Fruit fly (Drosophila melanogaster) whole organism, wandering third instar larva: ENCODE measurements around the gene CG13280.

Experiments
- Abd-B ChIP-seq: fragments of >200 bp; optimal IDR thresholded peaks from 2 replicates; lab custom pipeline; 2017; ENCODE audit warnings: missing biosample characterization, missing genetic modification characterization
- CG32264 ChIP-seq: fragments of 200-800 bp; sonication (Bioruptor generic); optimal IDR thresholded peaks from 2 replicates; lab custom pipeline; 2016; ENCODE audit warnings: missing biosample characterization, missing genetic modification characterization
- CG9705 ChIP-seq: fragments of 200-800 bp; sonication (Bioruptor generic); optimal IDR thresholded peaks from 2 replicates; lab custom pipeline; 2018; ENCODE audit warnings: missing biosample characterization, mild to moderate bottlenecking, missing genetic modification characterization
- Dfd ChIP-seq: fragments of >200 bp; optimal IDR thresholded peaks from 2 replicates; lab custom pipeline; 2017; ENCODE audit warnings: missing biosample characterization, missing genetic modification characterization
- Dif ChIP-seq: fragments of 200-275, 200-300 bp; sonication (Bioruptor generic); optimal IDR thresholded peaks from 2 replicates; lab custom pipeline; 2018; ENCODE audit warnings: missing biosample characterization, missing genetic modification characterization; ENCODE audit not compliant: partially characterized antibody
- HLH106 ChIP-seq: fragments of 200-800 bp; optimal IDR thresholded peaks from 3 replicates; lab custom pipeline; 2019; ENCODE audit warnings: missing biosample characterization, mild to moderate bottlenecking, missing genetic modification characterization, moderate library complexity
- Hnf4 ChIP-seq: fragments of 200-800 bp; sonication (Bioruptor generic); optimal IDR thresholded peaks from 2 replicates; lab custom pipeline; 2016; ENCODE audit warnings: missing biosample characterization, mild to moderate bottlenecking, missing genetic modification characterization
- Hr78 ChIP-seq: fragments of >200 bp; optimal IDR thresholded peaks from 2 replicates; lab custom pipeline; 2017; ENCODE audit warnings: missing biosample characterization, missing genetic modification characterization
- Hr83 ChIP-seq: fragments of 200-300 bp; sonication (Bioruptor generic); optimal IDR thresholded peaks from 2 replicates; lab custom pipeline; 2016; ENCODE audit warnings: missing biosample characterization, mild to moderate bottlenecking, missing genetic modification characterization, moderate library complexity; ENCODE audit not compliant: poor library complexity, severe bottlenecking
- Jra ChIP-seq: sonication (Bioruptor generic); optimal IDR thresholded peaks from 2 replicates; lab custom pipeline; 2016; ENCODE audit warnings: missing biosample characterization, missing genetic modification characterization
- Mio ChIP-seq: sonication (Bioruptor generic); optimal IDR thresholded peaks from 2 replicates; lab custom pipeline; 2016; ENCODE audit warnings: missing biosample characterization, missing genetic modification characterization
- Myc ChIP-seq: fragments of >200 bp; optimal IDR thresholded peaks from 2 replicates; lab custom pipeline; 2017
- N ChIP-seq: fragments of >200 bp; optimal IDR thresholded peaks from 2 replicates; lab custom pipeline; 2018; ENCODE audit warnings: missing biosample characterization, missing external identifiers, missing genetic modification characterization
- OdsH ChIP-seq: fragments of 200-800 bp; sonication (Bioruptor generic); optimal IDR thresholded peaks from 2 replicates; lab custom pipeline; 2016; ENCODE audit warnings: missing biosample characterization, mild to moderate bottlenecking, missing genetic modification characterization
- Rel ChIP-seq, 2 experiments: fragments of 200-800 bp; sonication (Bioruptor generic) in 1 of 2; optimal IDR thresholded peaks; 2 replicates in 1 of 2; 3 replicates in 1 of 2; lab custom pipeline; 2016 to 2019; ENCODE audit warnings: mild to moderate bottlenecking in 2 of 2, missing biosample characterization in 2 of 2, missing genetic modification characterization in 2 of 2, moderate library complexity in 1 of 2
- Sp1 ChIP-seq: fragments of 200-800 bp; sonication (Bioruptor generic); optimal IDR thresholded peaks from 3 replicates; lab custom pipeline; 2019; ENCODE audit warnings: missing biosample characterization, mild to moderate bottlenecking, missing genetic modification characterization, moderate library complexity
- Vsx2 ChIP-seq: fragments of 200-300, 225-300 bp; sonication (Bioruptor generic); optimal IDR thresholded peaks from 2 replicates; lab custom pipeline; 2018; ENCODE audit warnings: missing biosample characterization, missing genetic modification characterization; ENCODE audit not compliant: partially characterized antibody
- br ChIP-seq: fragments of 200-800 bp; sonication (Bioruptor generic); optimal IDR thresholded peaks from 2 replicates; lab custom pipeline; 2016; ENCODE audit warnings: missing biosample characterization, missing genetic modification characterization
- brk ChIP-seq: fragments of 200-800 bp; sonication (Bioruptor generic); optimal IDR thresholded peaks from 2 replicates; lab custom pipeline; 2016; ENCODE audit warnings: missing biosample characterization, mild to moderate bottlenecking, missing genetic modification characterization
- dl ChIP-seq, 2 experiments: fragments of 175-275, 200-275 bp in 1 of 2; fragments of 200-275 bp in 1 of 2; sonication (Bioruptor generic); optimal IDR thresholded peaks; lab custom pipeline; 2018; ENCODE audit warnings: mild to moderate bottlenecking in 2 of 2, missing biosample characterization in 2 of 2, missing genetic modification characterization in 2 of 2, moderate library complexity in 2 of 2; ENCODE audit not compliant: partially characterized antibody in 2 of 2, insufficient read depth in 1 of 2
- dmrt93B ChIP-seq: fragments of 200-800 bp; sonication (Bioruptor generic); optimal IDR thresholded peaks from 2 replicates; lab custom pipeline; 2018; ENCODE audit warnings: missing biosample characterization, mild to moderate bottlenecking, missing genetic modification characterization
- dsf ChIP-seq: sonication (Bioruptor generic); optimal IDR thresholded peaks from 2 replicates; lab custom pipeline; 2016; ENCODE audit warnings: missing biosample characterization, missing genetic modification characterization, borderline replicate concordance
- ey ChIP-seq: fragments of 200-800 bp; sonication (Bioruptor generic); optimal IDR thresholded peaks from 2 replicates; lab custom pipeline; 2016; ENCODE audit warnings: missing biosample characterization, missing genetic modification characterization
- foxo ChIP-seq, 2 experiments: fragments of 200-800 bp; sonication (Bioruptor generic); optimal IDR thresholded peaks; 2 replicates in 1 of 2; 3 replicates in 1 of 2; lab custom pipeline; 2016 to 2017; ENCODE audit warnings: missing biosample characterization in 2 of 2, missing genetic modification characterization in 2 of 2
- fru ChIP-seq: fragments of 200-800 bp; sonication (Bioruptor generic); optimal IDR thresholded peaks from 3 replicates; lab custom pipeline; 2016; ENCODE audit warnings: missing biosample characterization, mild to moderate bottlenecking, missing genetic modification characterization
- h ChIP-seq: fragments of 200-800 bp; sonication (Bioruptor generic); optimal IDR thresholded peaks from 3 replicates; lab custom pipeline; 2016; ENCODE audit warnings: missing biosample characterization, mild to moderate bottlenecking, missing genetic modification characterization
- jim ChIP-seq: fragments of 175-275, 200-325 bp; sonication (Bioruptor generic); optimal IDR thresholded peaks from 2 replicates; lab custom pipeline; 2016; ENCODE audit warnings: missing biosample characterization, mild to moderate bottlenecking, missing genetic modification characterization
- lola ChIP-seq: fragments of >200 bp; optimal IDR thresholded peaks from 2 replicates; lab custom pipeline; 2017; ENCODE audit warnings: missing biosample characterization, missing genetic modification characterization
- pan ChIP-seq: fragments of >200 bp; optimal IDR thresholded peaks from 2 replicates; lab custom pipeline; 2017
- rgr ChIP-seq: fragments of 200-800 bp; sonication (Bioruptor generic); optimal IDR thresholded peaks from 3 replicates; lab custom pipeline; 2016; ENCODE audit warnings: missing biosample characterization, mild to moderate bottlenecking, missing genetic modification characterization
- sage ChIP-seq: fragments of 200-800 bp; sonication (Bioruptor generic); optimal IDR thresholded peaks from 2 replicates; lab custom pipeline; 2016; ENCODE audit warnings: missing biosample characterization, mild to moderate bottlenecking, missing genetic modification characterization
- sv ChIP-seq: fragments of 200-800 bp; sonication (Bioruptor generic); optimal IDR thresholded peaks from 3 replicates; lab custom pipeline; 2016; ENCODE audit warnings: missing biosample characterization, missing genetic modification characterization
- tai ChIP-seq: sonication (Bioruptor generic); optimal IDR thresholded peaks from 2 replicates; lab custom pipeline; 2016; ENCODE audit warnings: missing biosample characterization, missing genetic modification characterization
- usp ChIP-seq: fragments of >200 bp; optimal IDR thresholded peaks from 2 replicates; lab custom pipeline; 2017; ENCODE audit warnings: missing biosample characterization, missing genetic modification characterization
- woc ChIP-seq: sonication (Bioruptor generic); optimal IDR thresholded peaks from 2 replicates; lab custom pipeline; 2016; ENCODE audit warnings: missing biosample characterization, mild to moderate bottlenecking, missing genetic modification characterization

The CG13280 gene

dm6 chr2L:16839665-16840064 lies 18.8 kb upstream of the CG13280 start:
- TF ChIP-seq Abd-B (GFP tag; lab: Kevin White, UChicago) (no peak), Myc (no peak), Hr83 (no peak), brk (GFP tag; lab: Kevin White, UChicago) (no peak), h (GFP tag; lab: Kevin White, UChicago) (no peak), br (no peak), jim (GFP tag; lab: Kevin White, UChicago) (no peak), usp (GFP tag; lab: Kevin White, UChicago) (no peak), N (no peak), Hnf4 (no peak), Rel (GFP tag; optimal IDR thresholded peaks at IDR 0.05; lab: Kevin White, UChicago) (no peak), Rel (tag; optimal IDR thresholded peaks at IDR 0.05; lab: Kevin White, UChicago) (no peak), pan (lab: Kevin White, UChicago) (no peak), Dfd (GFP tag; lab: Kevin White, UChicago) (no peak), Jra (GFP tag; lab: Kevin White, UChicago) (no peak), fru (GFP tag; lab: Kevin White, UChicago) (no peak), CG9705 (GFP tag; lab: Kevin White, UChicago) (no peak), lola (GFP tag; lab: Kevin White, UChicago) (no peak), foxo (GFP tag; optimal IDR thresholded peaks at IDR 0.05; lab: Kevin White, UChicago) (no peak), woc (GFP tag; lab: Kevin White, UChicago) (no peak)

dm6 chr2L:16837672-16838071 lies 16.8 kb upstream of the CG13280 start, which contains the start of the genes SclA and SclB:
Gene SclA (plus strand): TSS chr2L:16837972.
Gene SclB (plus strand): TSS chr2L:16837972.
- no peak for TF ChIP-seq tai
- TF ChIP-seq Sp1 (GFP tag; lab: Kevin White, UChicago), result no peak
- no peak for TF ChIP-seq brk (GFP tag; lab: Kevin White, UChicago)
- no peak for TF ChIP-seq usp (GFP tag; lab: Kevin White, UChicago)
- no peak for TF ChIP-seq Hnf4
- no peak for TF ChIP-seq woc (GFP tag; lab: Kevin White, UChicago)
- no peak for TF ChIP-seq Rel (GFP tag; optimal IDR thresholded peaks at IDR 0.05; lab: Kevin White, UChicago)
- TF ChIP-seq Rel (tag; optimal IDR thresholded peaks at IDR 0.05; lab: Kevin White, UChicago), result no peak
- no peak for TF ChIP-seq ey (GFP tag; lab: Kevin White, UChicago)
- TF ChIP-seq N, result no peak
- no peak for TF ChIP-seq Vsx2
- no peak for TF ChIP-seq foxo (GFP tag; optimal IDR thresholded peaks at IDR 0.05; lab: Kevin White, UChicago)
- no peak for TF ChIP-seq HLH106 (tag; lab: Kevin White, UChicago)
- no peak for TF ChIP-seq sage (GFP tag; lab: Kevin White, UChicago)
- no peak for TF ChIP-seq Abd-B (GFP tag; lab: Kevin White, UChicago)
- no peak for TF ChIP-seq dsf

- TF ChIP-seq Dfd (GFP tag; lab: Kevin White, UChicago) (no peak), woc (GFP tag; lab: Kevin White, UChicago) (no peak), Rel (GFP tag; optimal IDR thresholded peaks at IDR 0.05; lab: Kevin White, UChicago) (no peak), Rel (tag; optimal IDR thresholded peaks at IDR 0.05; lab: Kevin White, UChicago) (no peak), rgr (GFP tag; lab: Kevin White, UChicago) (no peak), Abd-B (GFP tag; lab: Kevin White, UChicago) (no peak), foxo (GFP tag; optimal IDR thresholded peaks at IDR 0.05; lab: Kevin White, UChicago) (no peak), CG9705 (GFP tag; lab: Kevin White, UChicago) (no peak), Hnf4 (no peak), Dif (GFP tag; lab: Kevin White, UChicago) (no peak), dmrt93B (GFP tag; lab: Kevin White, UChicago) (no peak), sv (GFP tag; lab: Kevin White, UChicago) (no peak), h (GFP tag; lab: Kevin White, UChicago) (no peak), brk (GFP tag; lab: Kevin White, UChicago) (no peak), Hr78 (GFP tag; lab: Kevin White, UChicago) (no peak), Mio (GFP tag; lab: Kevin White, UChicago) (no peak), CG32264 (GFP tag; lab: Kevin White, UChicago) (no peak)
- TF ChIP-seq, all 38 proteins: peak for 0
These were observed 16.3 kb upstream of the CG13280 start, which contains the start of gene Nepl9 for dm6 chr2L:16837158-16837557. Gene Nepl9 (minus strand): TSS chr2L:16837258.

- TF ChIP-seq dsf (no peak), Hnf4 (no peak), dl (GFP tag; optimal IDR thresholded peaks at IDR 0.05; lab: Kevin White, UChicago; ENCODE audit: insufficient read depth in 1 of 2, partially characterized antibody in 2 of 2) (no peak), Jra (GFP tag; lab: Kevin White, UChicago) (no peak), CG9705 (GFP tag; lab: Kevin White, UChicago) (no peak), OdsH (GFP tag; lab: Kevin White, UChicago) (no peak), Vsx2 (no peak), lola (GFP tag; lab: Kevin White, UChicago) (no peak), ey (GFP tag; lab: Kevin White, UChicago) (no peak), usp (GFP tag; lab: Kevin White, UChicago) (no peak), Hr83 (no peak), woc (GFP tag; lab: Kevin White, UChicago) (no peak), Abd-B (GFP tag; lab: Kevin White, UChicago) (no peak), sv (GFP tag; lab: Kevin White, UChicago) (no peak)
These were observed 13.5 kb upstream of the CG13280 start, which contains the start of gene CG13282 for dm6 chr2L:16834402-16834801. Gene CG13282 (minus strand): TSS chr2L:16834502.
